Worm (Caenorhabditis elegans) whole organism, young adult: ENCODE results near the gene C13A2.3.

ENCODE experiments used
- F23B12.7 ChIP-seq: sonication (generic microtip); optimal IDR thresholded peaks from 2 replicates; lab custom pipeline; 2017; ENCODE audit warnings: missing genetic modification characterization, mild to moderate bottlenecking, missing compliant biosample characterization, antibody characterized with exemption, moderate library complexity; ENCODE audit not compliant: insufficient read depth
- F33H1.4 ChIP-seq: fragments of 200-800 bp; sonication (Bioruptor generic); IDR thresholded peaks from 2 replicates; pipeline ENCODE4 v1.3.6; 2022; ENCODE audit warnings: missing genetic modification reagents, missing genetic modification characterization, missing compliant biosample characterization
- F37B4.10 ChIP-seq: fragments of 200-800 bp; sonication (Bioruptor generic); IDR thresholded peaks from 2 replicates; pipeline ENCODE4 v1.3.6; 2022; ENCODE audit warnings: missing genetic modification characterization, missing compliant biosample characterization
- F39B2.1 ChIP-seq: fragments of 200-800 bp; sonication (Bioruptor generic); IDR thresholded peaks from 2 replicates; pipeline ENCODE4 v1.3.6; 2022; ENCODE audit warnings: missing genetic modification reagents, missing genetic modification characterization, missing compliant biosample characterization
- F57A8.1 ChIP-seq: fragments of 200-800 bp; sonication (Bioruptor generic); optimal IDR thresholded peaks from 2 replicates; lab custom pipeline; 2018; ENCODE audit warnings: mild to moderate bottlenecking, missing genetic modification characterization, moderate library complexity, missing compliant biosample characterization
- K12H6.12 ChIP-seq: fragments of 200-800 bp; sonication (Bioruptor generic); optimal IDR thresholded peaks from 2 replicates; lab custom pipeline; 2018; ENCODE audit warnings: mild to moderate bottlenecking, missing genetic modification characterization, missing compliant biosample characterization
- T26A5.8 ChIP-seq: sonication (generic microtip); optimal IDR thresholded peaks from 2 replicates; lab custom pipeline; 2016; ENCODE audit warnings: missing genetic modification characterization, missing compliant biosample characterization
- Y53F4B.3 ChIP-seq: fragments of 200-800 bp; sonication (Bioruptor generic); IDR thresholded peaks from 2 replicates; pipeline ENCODE4 v1.3.6; 2022; ENCODE audit warnings: missing genetic modification reagents, missing genetic modification characterization, missing compliant biosample characterization
- Y53G8AR.9 ChIP-seq: fragments of 200-800 bp; sonication (Bioruptor generic); conservative IDR thresholded peaks from 2 replicates; pipeline ENCODE4 v1.3.6; 2022; ENCODE audit warnings: missing genetic modification reagents, missing genetic modification characterization, missing compliant biosample characterization
- Y56A3A.18 ChIP-seq: fragments of 200-800 bp; sonication (Bioruptor generic); IDR thresholded peaks from 2 replicates; pipeline ENCODE4 v1.3.6; 2022; ENCODE audit warnings: missing genetic modification reagents, missing genetic modification characterization, missing compliant biosample characterization
- Y67H2A.10 ChIP-seq: fragments of 200-800 bp; sonication (Bioruptor generic); conservative IDR thresholded peaks from 2 replicates; pipeline ENCODE4 v1.3.6; 2022; ENCODE audit warnings: missing genetic modification reagents, missing genetic modification characterization, missing compliant biosample characterization
- Y79H2A.3 ChIP-seq: fragments of 200-800 bp; sonication (Bioruptor generic); conservative IDR thresholded peaks from 2 replicates; pipeline ENCODE4 v1.3.6; 2022; ENCODE audit warnings: missing genetic modification reagents, missing genetic modification characterization, missing compliant biosample characterization
- ZK185.1 ChIP-seq: sonication (generic microtip); optimal IDR thresholded peaks from 2 replicates; lab custom pipeline; 2016; ENCODE audit warnings: mild to moderate bottlenecking, missing genetic modification characterization, missing compliant biosample characterization; ENCODE audit not compliant: poor library complexity, severe bottlenecking
- attf-6 ChIP-seq: fragments of 200-800 bp; sonication (Bioruptor generic); IDR thresholded peaks from 2 replicates; pipeline ENCODE4 v1.3.6; 2022; ENCODE audit warnings: missing genetic modification reagents, missing genetic modification characterization, missing compliant biosample characterization
- cebp-2 ChIP-seq: fragments of 200-800 bp; sonication (Bioruptor generic); IDR thresholded peaks from 2 replicates; pipeline ENCODE4 v1.3.6; 2022; ENCODE audit warnings: missing genetic modification characterization, missing compliant biosample characterization
- ceh-58 ChIP-seq: fragments of 200-800 bp; sonication (Bioruptor generic); IDR thresholded peaks from 2 replicates; pipeline ENCODE4 v1.3.6; 2022; ENCODE audit warnings: missing genetic modification characterization, missing compliant biosample characterization
- ceh-91 ChIP-seq: fragments of 200-800 bp; sonication (Bioruptor generic); IDR thresholded peaks from 2 replicates; pipeline ENCODE4 v1.3.6; 2022; ENCODE audit warnings: missing genetic modification reagents, missing genetic modification characterization, missing compliant biosample characterization
- egl-18 ChIP-seq: fragments of 200-800 bp; sonication (Bioruptor generic); IDR thresholded peaks from 2 replicates; pipeline ENCODE4 v1.3.6; 2022; ENCODE audit warnings: missing genetic modification reagents, missing genetic modification characterization, missing compliant biosample characterization
- ets-4 ChIP-seq: fragments of 200-800 bp; sonication (Bioruptor generic); optimal IDR thresholded peaks from 2 replicates; lab custom pipeline; 2018; ENCODE audit warnings: mild to moderate bottlenecking, missing genetic modification characterization, missing compliant biosample characterization
- hlh-12 ChIP-seq: sonication (generic microtip); optimal IDR thresholded peaks from 2 replicates; lab custom pipeline; 2016; ENCODE audit warnings: missing genetic modification characterization, missing compliant biosample characterization
- lin-40 ChIP-seq: sonication (generic microtip); optimal IDR thresholded peaks from 2 replicates; lab custom pipeline; 2016; ENCODE audit warnings: missing genetic modification characterization, mild to moderate bottlenecking, missing compliant biosample characterization, missing genotype, missing genetic modification reagents
- lin-54 ChIP-seq: fragments of 200-800 bp; sonication (Bioruptor generic); optimal IDR thresholded peaks from 2 replicates; lab custom pipeline; 2018; ENCODE audit warnings: mild to moderate bottlenecking, missing genetic modification characterization, missing compliant biosample characterization
- lsl-1 ChIP-seq: fragments of 200-800 bp; sonication (Bioruptor generic); optimal IDR thresholded peaks from 2 replicates; lab custom pipeline; 2018; ENCODE audit warnings: mild to moderate bottlenecking, missing genetic modification characterization, moderate library complexity, missing compliant biosample characterization
- lsy-27 ChIP-seq: sonication (generic microtip); optimal IDR thresholded peaks from 2 replicates; lab custom pipeline; 2017; ENCODE audit warnings: missing genetic modification characterization, mild to moderate bottlenecking, missing compliant biosample characterization, antibody characterized with exemption, missing genotype, borderline replicate concordance; ENCODE audit not compliant: insufficient read depth
- madf-10 ChIP-seq: sonication (generic microtip); optimal IDR thresholded peaks from 2 replicates; lab custom pipeline; 2016; ENCODE audit warnings: mild to moderate bottlenecking, missing genetic modification characterization, missing compliant biosample characterization
- madf-6 ChIP-seq: fragments of 200-800 bp; sonication (Bioruptor generic); IDR thresholded peaks from 2 replicates; pipeline ENCODE4 v1.3.6; 2022; ENCODE audit warnings: missing genetic modification reagents, missing genetic modification characterization, missing compliant biosample characterization
- madf-8 ChIP-seq: fragments of 200-800 bp; sonication (Bioruptor generic); conservative IDR thresholded peaks from 2 replicates; pipeline ENCODE4 v1.3.6; 2022; ENCODE audit warnings: missing genetic modification reagents, missing genetic modification characterization, missing compliant biosample characterization
- mcd-1 ChIP-seq: fragments of 200-800 bp; sonication (Bioruptor generic); IDR thresholded peaks from 2 replicates; pipeline ENCODE4 v1.3.6; 2022; ENCODE audit warnings: missing genetic modification reagents, missing genetic modification characterization, missing compliant biosample characterization
- nfya-1 ChIP-seq: sonication (generic microtip); optimal IDR thresholded peaks from 2 replicates; lab custom pipeline; 2017; ENCODE audit warnings: antibody characterized with exemption, missing compliant biosample characterization, missing genetic modification characterization, borderline replicate concordance; ENCODE audit not compliant: insufficient read depth
- nfya-2 ChIP-seq: fragments of 200-800 bp; sonication (Bioruptor generic); IDR thresholded peaks from 2 replicates; pipeline ENCODE4 v1.3.6; 2022; ENCODE audit warnings: missing genetic modification reagents, missing genetic modification characterization, missing compliant biosample characterization
- nfyb-1 ChIP-seq: fragments of 200-800 bp; sonication (Bioruptor generic); IDR thresholded peaks from 2 replicates; pipeline ENCODE4 v1.3.6; 2022; ENCODE audit warnings: missing genetic modification reagents, missing genetic modification characterization, missing compliant biosample characterization
- nhr-120 ChIP-seq: fragments of 200-800 bp; sonication (Bioruptor generic); IDR thresholded peaks from 2 replicates; pipeline ENCODE4 v1.3.6; 2022; ENCODE audit warnings: missing genetic modification characterization, missing compliant biosample characterization
- nhr-80 ChIP-seq: sonication (generic microtip); optimal IDR thresholded peaks from 2 replicates; lab custom pipeline; 2016; ENCODE audit warnings: missing genetic modification characterization, missing compliant biosample characterization
- pbrm-1 ChIP-seq: fragments of 200-800 bp; sonication (Bioruptor generic); IDR thresholded peaks from 2 replicates; pipeline ENCODE4 v1.3.6; 2022; ENCODE audit warnings: missing genetic modification reagents, missing genetic modification characterization, missing compliant biosample characterization
- rcor-1 ChIP-seq: fragments of 200-800 bp; sonication (Bioruptor generic); IDR thresholded peaks from 2 replicates; pipeline ENCODE4 v1.3.6; 2022; ENCODE audit warnings: missing genetic modification reagents, missing genetic modification characterization, missing compliant biosample characterization
- rpc-1 ChIP-seq, 2 experiments: fragments of 150-350 bp in 1 of 2; sonication (generic microtip) in 1 of 2; optimal IDR thresholded peaks; 2 replicates each; lab custom pipeline; 2014 to 2018; ENCODE audit warnings: missing biosample characterization in 1 of 2, missing genetic modification characterization in 1 of 2, missing genetic modification reagents in 1 of 2, missing genotype in 1 of 2
- sea-2 ChIP-seq: fragments of 200-800 bp; sonication (Bioruptor generic); IDR thresholded peaks from 2 replicates; pipeline ENCODE4 v1.3.6; 2022; ENCODE audit warnings: missing genetic modification characterization, missing compliant biosample characterization
- somi-1 ChIP-seq: fragments of 200-800 bp; sonication (Bioruptor generic); optimal IDR thresholded peaks from 2 replicates; lab custom pipeline; 2018; ENCODE audit warnings: mild to moderate bottlenecking, missing genetic modification characterization, missing compliant biosample characterization
- sptf-2 ChIP-seq: fragments of 200-800 bp; sonication (Bioruptor generic); optimal IDR thresholded peaks from 2 replicates; lab custom pipeline; 2018; ENCODE audit warnings: mild to moderate bottlenecking, missing genetic modification characterization, missing compliant biosample characterization
- tlf-1 ChIP-seq: fragments of 200-800 bp; sonication (Bioruptor generic); optimal IDR thresholded peaks from 2 replicates; lab custom pipeline; 2018; ENCODE audit warnings: mild to moderate bottlenecking, missing genetic modification characterization, missing compliant biosample characterization
- ztf-22 ChIP-seq: fragments of 200-800 bp; sonication (Bioruptor generic); optimal IDR thresholded peaks from 2 replicates; lab custom pipeline; 2018; ENCODE audit warnings: mild to moderate bottlenecking, missing genetic modification characterization, moderate library complexity, missing compliant biosample characterization
- ztf-3 ChIP-seq: fragments of 200-800 bp; sonication (Bioruptor generic); optimal IDR thresholded peaks from 2 replicates; lab custom pipeline; 2018; ENCODE audit warnings: mild to moderate bottlenecking, missing genetic modification characterization, missing compliant biosample characterization

C13A2.3 gene

ce11 chrV:7237133-7237532, 45.0 kb upstream of the C13A2.3 start, which contains the start of gene hyls-1 (continued):
- no peak for TF ChIP-seq somi-1
- TF ChIP-seq madf-6 (GFP tag; lab: Robert Waterston, UW), result peak; percentile 88
- peak; percentile 78 for TF ChIP-seq nfyb-1 (GFP tag; lab: Robert Waterston, UW)
- TF ChIP-seq F23B12.7 (tag; lab: Kevin White, UChicago), result peak; percentile 91
- TF ChIP-seq lsy-27 (tag; lab: Kevin White, UChicago), result peak; percentile 7
- TF ChIP-seq madf-10, result no peak
- TF ChIP-seq nhr-120, result no peak
- TF ChIP-seq ceh-58 (GFP tag; lab: Robert Waterston, UW), result no peak
- TF ChIP-seq rpc-1 (optimal IDR thresholded peaks at IDR 0.05; lab: Kevin White, UChicago), result peak; percentile 31
- no peak for TF ChIP-seq rpc-1 (tag; optimal IDR thresholded peaks at IDR 0.05; lab: Kevin White, UChicago)
- no peak for TF ChIP-seq ztf-3 (GFP tag; lab: Kevin White, UChicago)
- peak; percentile 19 for TF ChIP-seq nhr-80 (tag; lab: Kevin White, UChicago)
- TF ChIP-seq madf-8, result peak; percentile 64
- no peak for TF ChIP-seq F57A8.1 (GFP tag; lab: Kevin White, UChicago)
- TF ChIP-seq ets-4, result no peak
- peak; percentile 63 for TF ChIP-seq tlf-1 (GFP tag; lab: Kevin White, UChicago)
- TF ChIP-seq ZK185.1 (tag; lab: Kevin White, UChicago), result peak; percentile 72
- peak; percentile 65; the same call in 1 of the 2 replicates for TF ChIP-seq Y53G8AR.9 (GFP tag; lab: Robert Waterston, UW)
- peak; percentile 72 for TF ChIP-seq lin-40
- peak; percentile 63 for TF ChIP-seq F33H1.4 (GFP tag; lab: Robert Waterston, UW)
- peak; percentile 84 for TF ChIP-seq pbrm-1 (GFP tag; lab: Robert Waterston, UW)
- peak; percentile 60 for TF ChIP-seq lsl-1
- peak; percentile 97 for TF ChIP-seq lin-54 (GFP tag; lab: Kevin White, UChicago)
- TF ChIP-seq egl-18 (GFP tag; lab: Robert Waterston, UW), result no peak
- TF ChIP-seq Y53F4B.3 (GFP tag; lab: Robert Waterston, UW), result no peak
- no peak for TF ChIP-seq ztf-22
- peak; percentile 71 for TF ChIP-seq rcor-1 (GFP tag; lab: Robert Waterston, UW)
- no peak for TF ChIP-seq F37B4.10 (GFP tag; lab: Robert Waterston, UW)
- peak; percentile 20; the same call in 1 of the 2 replicates for TF ChIP-seq F39B2.1 (GFP tag; lab: Robert Waterston, UW)
- TF ChIP-seq ceh-91 (GFP tag; lab: Robert Waterston, UW), result peak; percentile 77
- 0 out of 2 replicates have a peak, but pooled peaks have one; percentile 20 for TF ChIP-seq attf-6 (GFP tag; lab: Robert Waterston, UW)

- no peak for TF ChIP-seq ets-4
- no peak for TF ChIP-seq sptf-2 (GFP tag; lab: Kevin White, UChicago)
- no peak for TF ChIP-seq sea-2 (GFP tag; lab: Robert Waterston, UW)
- TF ChIP-seq lsy-27 (tag; lab: Kevin White, UChicago), result no peak
- no peak for TF ChIP-seq Y56A3A.18 (GFP tag; lab: Robert Waterston, UW)
- no peak for TF ChIP-seq F39B2.1 (GFP tag; lab: Robert Waterston, UW)
- TF ChIP-seq cebp-2 (GFP tag; lab: Robert Waterston, UW), result no peak
- no peak for TF ChIP-seq mcd-1 (GFP tag; lab: Robert Waterston, UW)
- TF ChIP-seq Y67H2A.10 (GFP tag; lab: Robert Waterston, UW), result no peak
- TF ChIP-seq nfya-2 (GFP tag; lab: Robert Waterston, UW), result no peak
- no peak for TF ChIP-seq hlh-12
- TF ChIP-seq ZK185.1 (tag; lab: Kevin White, UChicago), result no peak
- TF ChIP-seq nfya-1, result no peak
- no peak for TF ChIP-seq lin-54 (GFP tag; lab: Kevin White, UChicago)
- TF ChIP-seq T26A5.8 (tag; lab: Kevin White, UChicago), result no peak
- TF ChIP-seq ceh-58 (GFP tag; lab: Robert Waterston, UW), result no peak
- no peak for TF ChIP-seq F23B12.7 (tag; lab: Kevin White, UChicago)
- no peak for TF ChIP-seq K12H6.12 (tag; lab: Kevin White, UChicago)
- no peak for TF ChIP-seq egl-18 (GFP tag; lab: Robert Waterston, UW)
- TF ChIP-seq Y79H2A.3, result no peak
Observed at ce11 chrV:7239471-7239870, 42.7 kb upstream of the C13A2.3 start, which contains the start of gene C05C8.1. Gene C05C8.1 (plus strand): TSS chrV:7239771.
